Fruit fly (Drosophila melanogaster) whole organism: ENCODE results near the gene Sytbeta.

Experiments used
- CG8478 ChIP-seq: fragments of >200 bp; optimal IDR thresholded peaks from 2 replicates; lab custom pipeline; 2018; ENCODE audit warnings: inconsistent platforms
- Dll ChIP-seq: fragments of >200 bp; optimal IDR thresholded peaks from 2 replicates; lab custom pipeline; 2017
- EcR ChIP-seq, 2 experiments: fragments of >200 bp; optimal IDR thresholded peaks; 2 replicates each; lab custom pipeline; 2017; ENCODE audit warnings: missing biosample characterization in 2 of 2, missing genetic modification characterization in 2 of 2, missing genetic modification reagents in 2 of 2
- pan ChIP-seq: fragments of >200 bp; optimal IDR thresholded peaks from 2 replicates; lab custom pipeline; 2017
- psq ChIP-seq: fragments of >200 bp; optimal IDR thresholded peaks from 2 replicates; lab custom pipeline; 2017
- usp ChIP-seq: fragments of >200 bp; optimal IDR thresholded peaks from 2 replicates; lab custom pipeline; 2017; ENCODE audit warnings: missing biosample characterization, missing genetic modification characterization, mixed read lengths

Sytbeta gene

dm6 chr3L:15034714-15035076 lies 30.1 kb downstream of the Sytbeta start:
- TF ChIP-seq psq (lab: Kevin White, UChicago) (no peak), pan (lab: Kevin White, UChicago) (no peak), usp (GFP tag; lab: Kevin White, UChicago) (no peak), Dll (lab: Kevin White, UChicago) (no peak), CG8478 (lab: Kevin White, UChicago) (no peak), EcR (GFP tag; optimal IDR thresholded peaks at IDR 0.05; lab: Kevin White, UChicago) (no peak)

- TF ChIP-seq CG8478 (lab: Kevin White, UChicago): no peak
These were observed 30.6 kb downstream of the Sytbeta start for dm6 chr3L:15034061-15034713.

dm6 chr3L:15031773-15032172 lies 33.0 kb downstream of the Sytbeta start:
- TF ChIP-seq Dll (lab: Kevin White, UChicago) (no peak), usp (GFP tag; lab: Kevin White, UChicago) (no peak), EcR (GFP tag; optimal IDR thresholded peaks at IDR 0.05; lab: Kevin White, UChicago) (no peak)

- TF ChIP-seq usp (GFP tag; lab: Kevin White, UChicago): no peak
- TF ChIP-seq CG8478 (lab: Kevin White, UChicago): no peak
- no peak for TF ChIP-seq Dll (lab: Kevin White, UChicago)
- no peak for TF ChIP-seq pan (lab: Kevin White, UChicago)
- TF ChIP-seq EcR (GFP tag; optimal IDR thresholded peaks at IDR 0.05; lab: Kevin White, UChicago): no peak
- no peak for TF ChIP-seq psq (lab: Kevin White, UChicago)
These were observed 41.6 kb downstream of the Sytbeta start, which contains the start of gene CG32148 for dm6 chr3L:15023192-15023591. CG32148 (plus strand) TSS chr3L:15023492.

dm6 chr3L:15021008-15021407 lies 43.8 kb downstream of the Sytbeta start:
- no peak for TF ChIP-seq EcR (GFP tag; optimal IDR thresholded peaks at IDR 0.05; lab: Kevin White, UChicago)
- TF ChIP-seq pan (lab: Kevin White, UChicago): no peak
- no peak for TF ChIP-seq Dll (lab: Kevin White, UChicago)
- TF ChIP-seq usp (GFP tag; lab: Kevin White, UChicago): no peak
- no peak for TF ChIP-seq CG8478 (lab: Kevin White, UChicago)
- TF ChIP-seq psq (lab: Kevin White, UChicago): no peak

dm6 chr3L:15013957-15014692 lies 50.7 kb downstream of the Sytbeta start, which contains the start of gene Reck:
Reck (minus strand) TSS chr3L:15014062.
- TF ChIP-seq CG8478 (lab: Kevin White, UChicago) (no peak), usp (GFP tag; lab: Kevin White, UChicago) (no peak), pan (lab: Kevin White, UChicago) (no peak), Dll (lab: Kevin White, UChicago) (no peak), psq (lab: Kevin White, UChicago) (no peak), EcR (GFP tag; optimal IDR thresholded peaks at IDR 0.05; lab: Kevin White, UChicago) (no peak)

dm6 chr3L:15013296-15013695 lies 51.5 kb downstream of the Sytbeta start:
- no peak for TF ChIP-seq Dll (lab: Kevin White, UChicago)
- TF ChIP-seq usp (GFP tag; lab: Kevin White, UChicago): no peak
- no peak for TF ChIP-seq EcR (GFP tag; optimal IDR thresholded peaks at IDR 0.05; lab: Kevin White, UChicago)
- TF ChIP-seq CG8478 (lab: Kevin White, UChicago): no peak
- TF ChIP-seq pan (lab: Kevin White, UChicago): no peak
- no peak for TF ChIP-seq psq (lab: Kevin White, UChicago)

dm6 chr3L:15011638-15012335 lies 53.0 kb downstream of the Sytbeta start:
- no peak for TF ChIP-seq EcR (GFP tag; optimal IDR thresholded peaks at IDR 0.05; lab: Kevin White, UChicago)
- no peak for TF ChIP-seq psq (lab: Kevin White, UChicago)

dm6 chr3L:15011142-15011541 lies 53.6 kb downstream of the Sytbeta start:
- no peak for TF ChIP-seq Dll (lab: Kevin White, UChicago)
- TF ChIP-seq pan (lab: Kevin White, UChicago): no peak
- TF ChIP-seq EcR (GFP tag; optimal IDR thresholded peaks at IDR 0.05; lab: Kevin White, UChicago): no peak
- no peak for TF ChIP-seq usp (GFP tag; lab: Kevin White, UChicago)
- TF ChIP-seq CG8478 (lab: Kevin White, UChicago): no peak
- TF ChIP-seq psq (lab: Kevin White, UChicago): no peak

- TF ChIP-seq CG8478 (lab: Kevin White, UChicago): no peak
- TF ChIP-seq psq (lab: Kevin White, UChicago): no peak
- no peak for TF ChIP-seq Dll (lab: Kevin White, UChicago)
- no peak for TF ChIP-seq usp (GFP tag; lab: Kevin White, UChicago)
- no peak for TF ChIP-seq pan (lab: Kevin White, UChicago)
- no peak for TF ChIP-seq EcR (GFP tag; optimal IDR thresholded peaks at IDR 0.05; lab: Kevin White, UChicago)
These were observed 54.2 kb downstream of the Sytbeta start for dm6 chr3L:15010601-15011000.

dm6 chr3L:15009681-15010080 lies 55.1 kb downstream of the Sytbeta start:
- TF ChIP-seq psq (lab: Kevin White, UChicago) (no peak), EcR (GFP tag; optimal IDR thresholded peaks at IDR 0.05; lab: Kevin White, UChicago) (no peak), pan (lab: Kevin White, UChicago) (no peak), usp (GFP tag; lab: Kevin White, UChicago) (no peak), CG8478 (lab: Kevin White, UChicago) (no peak), Dll (lab: Kevin White, UChicago) (no peak)
